Fruit fly (Drosophila melanogaster) whole organism, prepupa: ENCODE measurements around the gene Cnep1r2.
A peak's percentile ranks its signal among the peaks of the same experiment; 100 is the strongest.

Experiments used
- CG10669 ChIP-seq: fragments of 200-800 bp; sonication (Bioruptor generic); optimal IDR thresholded peaks from 3 replicates; lab custom pipeline; 2018; ENCODE audit warnings: missing biosample characterization, mild to moderate bottlenecking, missing genetic modification characterization, moderate library complexity
- CG11294 ChIP-seq: fragments of 200-800 bp; sonication (Bioruptor generic); IDR thresholded peaks from 2 replicates; pipeline ENCODE4 v1.3.6; 2022; ENCODE audit warnings: missing biosample characterization, missing genetic modification characterization
- CG15336 ChIP-seq: fragments of 200-800 bp; sonication (Bioruptor generic); IDR thresholded peaks from 2 replicates; pipeline ENCODE4 v1.3.6; 2022; ENCODE audit warnings: missing biosample characterization, missing genetic modification characterization
- CG1621 ChIP-seq: fragments of 200-800 bp; sonication (Bioruptor generic); optimal IDR thresholded peaks from 3 replicates; lab custom pipeline; 2018; ENCODE audit warnings: missing biosample characterization, mild to moderate bottlenecking, missing genetic modification characterization
- CG16779 ChIP-seq: fragments of 200-800 bp; sonication (Bioruptor generic); optimal IDR thresholded peaks from 3 replicates; lab custom pipeline; 2017; ENCODE audit warnings: missing biosample characterization, mild to moderate bottlenecking, missing genetic modification characterization
- CG3032 ChIP-seq: fragments of 200-800 bp; optimal IDR thresholded peaks from 2 replicates; lab custom pipeline; 2019; ENCODE audit warnings: missing biosample characterization, mild to moderate bottlenecking, missing genetic modification characterization, moderate library complexity
- CG31627 ChIP-seq: fragments of 200-800 bp; sonication (Bioruptor generic); optimal IDR thresholded peaks from 3 replicates; lab custom pipeline; 2016; ENCODE audit warnings: missing biosample characterization, missing genetic modification characterization
- CG34406 ChIP-seq: fragments of 200-800 bp; sonication (Bioruptor generic); optimal IDR thresholded peaks from 3 replicates; lab custom pipeline; 2016; ENCODE audit warnings: missing biosample characterization, missing genetic modification characterization
- CG3919 ChIP-seq: fragments of 200-800 bp; sonication (Bioruptor generic); optimal IDR thresholded peaks from 3 replicates; lab custom pipeline; 2016; ENCODE audit warnings: missing biosample characterization, missing genetic modification characterization
- CG4318 ChIP-seq: fragments of 200-800 bp; sonication (Bioruptor generic); optimal IDR thresholded peaks from 3 replicates; lab custom pipeline; 2017; ENCODE audit warnings: missing biosample characterization, mild to moderate bottlenecking, missing genetic modification characterization
- CG6163 ChIP-seq: fragments of 200-800 bp; sonication (Bioruptor generic); IDR thresholded peaks from 3 replicates; pipeline ENCODE4 v1.3.6; 2022; ENCODE audit warnings: missing biosample characterization, missing genetic modification characterization
- CG6276 ChIP-seq: fragments of 200-800 bp; sonication (Bioruptor generic); optimal IDR thresholded peaks from 2 replicates; lab custom pipeline; 2017; ENCODE audit warnings: missing biosample characterization, mild to moderate bottlenecking, missing genetic modification characterization
- CG6792 ChIP-seq: fragments of 200-800 bp; sonication (Bioruptor generic); optimal IDR thresholded peaks from 3 replicates; lab custom pipeline; 2016; ENCODE audit warnings: missing biosample characterization, missing genetic modification characterization
- CG6808 ChIP-seq: fragments of 200-800 bp; sonication (Bioruptor generic); optimal IDR thresholded peaks from 3 replicates; lab custom pipeline; 2017; ENCODE audit warnings: missing biosample characterization, missing genetic modification characterization, mild to moderate bottlenecking, moderate library complexity, missing genetic modification reagents
- CG6854 ChIP-seq: fragments of 200-800 bp; sonication (Bioruptor generic); optimal IDR thresholded peaks from 2 replicates; lab custom pipeline; 2017; ENCODE audit warnings: missing biosample characterization, mild to moderate bottlenecking, missing genetic modification characterization
- CG7368 ChIP-seq: fragments of 200-800 bp; sonication (Bioruptor generic); optimal IDR thresholded peaks from 3 replicates; lab custom pipeline; 2016; ENCODE audit warnings: missing biosample characterization, missing genetic modification characterization
- CG8632 ChIP-seq: fragments of 200-800 bp; sonication (Bioruptor generic); optimal IDR thresholded peaks from 3 replicates; lab custom pipeline; 2016; ENCODE audit warnings: missing biosample characterization, missing genetic modification characterization
- CG9139 ChIP-seq: fragments of 200-800 bp; sonication (Bioruptor generic); optimal IDR thresholded peaks from 3 replicates; lab custom pipeline; 2017; ENCODE audit warnings: missing biosample characterization, mild to moderate bottlenecking, missing genetic modification characterization
- Eip75B ChIP-seq: fragments of 200-800 bp; sonication (Bioruptor generic); optimal IDR thresholded peaks from 3 replicates; lab custom pipeline; 2016; ENCODE audit warnings: missing biosample characterization, missing genetic modification characterization
- Eip78C ChIP-seq: fragments of 200-800 bp; sonication (Bioruptor generic); peaks from one replicate; lab custom pipeline; 2016; ENCODE audit warnings: missing biosample characterization, missing genetic modification characterization
- Eip93F ChIP-seq: fragments of 200-800 bp; sonication (Bioruptor generic); optimal IDR thresholded peaks from 2 replicates; lab custom pipeline; 2016; ENCODE audit warnings: missing biosample characterization, mild to moderate bottlenecking, missing genetic modification characterization
- Ets21C ChIP-seq: fragments of 200-800 bp; sonication (Bioruptor generic); optimal IDR thresholded peaks from 3 replicates; lab custom pipeline; 2016; ENCODE audit warnings: missing biosample characterization, missing genetic modification characterization
- Ets96B ChIP-seq: fragments of 200-800 bp; optimal IDR thresholded peaks from 2 replicates; lab custom pipeline; 2019; ENCODE audit warnings: missing biosample characterization, mild to moderate bottlenecking, missing genetic modification characterization, moderate library complexity
- Hr39 ChIP-seq: fragments of 200-800 bp; sonication (Bioruptor generic); optimal IDR thresholded peaks from 2 replicates; lab custom pipeline; 2016; ENCODE audit warnings: missing biosample characterization, missing genetic modification characterization
- Hr4 ChIP-seq: fragments of 200-800 bp; sonication (Bioruptor generic); optimal IDR thresholded peaks from 3 replicates; lab custom pipeline; 2016; ENCODE audit warnings: missing biosample characterization, missing genetic modification characterization
- Lpt ChIP-seq: fragments of 200-800 bp; sonication (Bioruptor generic); optimal IDR thresholded peaks from 3 replicates; lab custom pipeline; 2016; ENCODE audit warnings: missing biosample characterization, missing genetic modification characterization
- Met ChIP-seq: fragments of 200-800 bp; sonication (Bioruptor generic); optimal IDR thresholded peaks from 3 replicates; lab custom pipeline; 2016; ENCODE audit warnings: missing biosample characterization, missing genetic modification characterization
- OdsH ChIP-seq: fragments of 200-800 bp; sonication (Bioruptor generic); optimal IDR thresholded peaks from 3 replicates; lab custom pipeline; 2016; ENCODE audit warnings: missing biosample characterization, missing genetic modification characterization
- Smox ChIP-seq: fragments of 200-800 bp; sonication (Bioruptor generic); optimal IDR thresholded peaks from 3 replicates; lab custom pipeline; 2016; ENCODE audit warnings: missing biosample characterization, missing genetic modification characterization
- Sox102F ChIP-seq: fragments of 200-800 bp; sonication (Bioruptor generic); optimal IDR thresholded peaks from 2 replicates; lab custom pipeline; 2016; ENCODE audit warnings: missing biosample characterization, mild to moderate bottlenecking, missing genetic modification characterization
- Sox14 ChIP-seq: fragments of 200-800 bp; sonication (Bioruptor generic); optimal IDR thresholded peaks from 3 replicates; lab custom pipeline; 2016; ENCODE audit warnings: missing biosample characterization, missing genetic modification characterization
- Sox15 ChIP-seq: fragments of 200-800 bp; sonication (Bioruptor generic); optimal IDR thresholded peaks from 3 replicates; lab custom pipeline; 2016; ENCODE audit warnings: missing biosample characterization, missing genetic modification characterization
- achi ChIP-seq: fragments of 200-800 bp; sonication (Bioruptor generic); optimal IDR thresholded peaks from 3 replicates; lab custom pipeline; 2016; ENCODE audit warnings: missing biosample characterization, missing genetic modification characterization
- acj6 ChIP-seq: fragments of 200-800 bp; sonication (Bioruptor generic); optimal IDR thresholded peaks from 3 replicates; lab custom pipeline; 2016; ENCODE audit warnings: missing biosample characterization, missing genetic modification characterization
- cyc ChIP-seq: fragments of 200-800 bp; sonication (Bioruptor generic); optimal IDR thresholded peaks from 3 replicates; lab custom pipeline; 2016; ENCODE audit warnings: missing biosample characterization, missing genetic modification characterization
- dac ChIP-seq: fragments of 200-800 bp; sonication (Bioruptor generic); optimal IDR thresholded peaks from 2 replicates; lab custom pipeline; 2017; ENCODE audit warnings: missing biosample characterization, mild to moderate bottlenecking, missing genetic modification characterization
- dsx ChIP-seq: fragments of 200-800 bp; optimal IDR thresholded peaks from 3 replicates; lab custom pipeline; 2019; ENCODE audit warnings: missing biosample characterization, mild to moderate bottlenecking, missing genetic modification characterization, moderate library complexity; ENCODE audit not compliant: poor library complexity, severe bottlenecking
- eg ChIP-seq: fragments of 200-800 bp; sonication (Bioruptor generic); IDR thresholded peaks from 3 replicates; pipeline ENCODE4 v1.3.6; 2022; ENCODE audit warnings: missing biosample characterization, missing genetic modification characterization
- esn ChIP-seq: fragments of 200-800 bp; sonication (Bioruptor generic); optimal IDR thresholded peaks from 2 replicates; lab custom pipeline; 2016; ENCODE audit warnings: missing biosample characterization, mild to moderate bottlenecking, missing genetic modification characterization, moderate library complexity
- fd59A ChIP-seq: fragments of 200-800 bp; sonication (Bioruptor generic); optimal IDR thresholded peaks from 2 replicates; lab custom pipeline; 2017; ENCODE audit warnings: missing biosample characterization, mild to moderate bottlenecking, missing genetic modification characterization, missing genetic modification reagents
- fkh ChIP-seq: fragments of 200-800 bp; sonication (Bioruptor generic); optimal IDR thresholded peaks from 3 replicates; lab custom pipeline; 2017; ENCODE audit warnings: missing biosample characterization, mild to moderate bottlenecking, missing genetic modification characterization, moderate library complexity
- lz ChIP-seq: fragments of 200-800 bp; sonication (Bioruptor generic); optimal IDR thresholded peaks from 3 replicates; lab custom pipeline; 2016; ENCODE audit warnings: missing biosample characterization, missing genetic modification characterization
- pdm3 ChIP-seq: fragments of 200-800 bp; sonication (Bioruptor generic); optimal IDR thresholded peaks from 3 replicates; lab custom pipeline; 2016; ENCODE audit warnings: missing biosample characterization, missing genetic modification characterization
- salr ChIP-seq, 2 experiments: fragments of 200-800 bp; sonication (Bioruptor generic); optimal IDR thresholded peaks; 3 replicates each; lab custom pipeline; 2016 to 2018; ENCODE audit warnings: missing biosample characterization in 2 of 2, missing genetic modification characterization in 2 of 2, mild to moderate bottlenecking in 1 of 2
- ss ChIP-seq, 2 experiments: fragments of 200-800 bp; sonication (Bioruptor generic); optimal IDR thresholded peaks; 2 replicates in 1 of 2; 3 replicates in 1 of 2; lab custom pipeline; 2017 to 2018; ENCODE audit warnings: mild to moderate bottlenecking in 2 of 2, missing biosample characterization in 2 of 2, missing genetic modification characterization in 2 of 2, moderate library complexity in 1 of 2
- svp ChIP-seq: fragments of 200-800 bp; sonication (Bioruptor generic); peaks from one replicate; lab custom pipeline; 2016; ENCODE audit warnings: missing biosample characterization, missing genetic modification characterization
- topi ChIP-seq: fragments of 200-800 bp; sonication (Bioruptor generic); optimal IDR thresholded peaks from 3 replicates; lab custom pipeline; 2016; ENCODE audit warnings: missing biosample characterization, missing genetic modification characterization
- vri ChIP-seq: fragments of 200-800 bp; sonication (Bioruptor generic); optimal IDR thresholded peaks from 3 replicates; lab custom pipeline; 2016; ENCODE audit warnings: missing biosample characterization, mild to moderate bottlenecking, missing genetic modification characterization

The Cnep1r2 gene

DNA sequence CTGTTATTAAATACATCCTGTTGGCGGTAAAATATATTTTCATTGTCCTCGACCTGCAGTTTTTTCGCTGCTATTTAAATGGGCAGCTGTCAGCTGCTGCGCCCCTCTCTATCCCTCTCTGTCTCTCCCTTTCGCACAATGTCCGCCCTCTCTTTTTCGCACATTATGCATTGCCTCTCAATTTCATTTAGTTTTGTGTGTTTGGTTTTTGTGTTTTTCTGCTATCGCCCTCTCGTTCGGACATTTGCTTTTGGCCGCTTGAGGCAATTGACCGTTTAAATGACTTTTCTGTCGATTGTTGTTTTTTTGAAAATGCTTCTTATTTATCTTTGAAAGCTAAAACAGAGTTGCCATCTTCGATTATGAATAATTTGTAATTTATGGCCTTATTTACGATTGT, 37.0 kb downstream of the Cnep1r2 start:
- TF ChIP-seq CG6792 (GFP tag; lab: Kevin White, UChicago): no peak
- TF ChIP-seq CG7368 (GFP tag; lab: Kevin White, UChicago): no peak

DNA sequence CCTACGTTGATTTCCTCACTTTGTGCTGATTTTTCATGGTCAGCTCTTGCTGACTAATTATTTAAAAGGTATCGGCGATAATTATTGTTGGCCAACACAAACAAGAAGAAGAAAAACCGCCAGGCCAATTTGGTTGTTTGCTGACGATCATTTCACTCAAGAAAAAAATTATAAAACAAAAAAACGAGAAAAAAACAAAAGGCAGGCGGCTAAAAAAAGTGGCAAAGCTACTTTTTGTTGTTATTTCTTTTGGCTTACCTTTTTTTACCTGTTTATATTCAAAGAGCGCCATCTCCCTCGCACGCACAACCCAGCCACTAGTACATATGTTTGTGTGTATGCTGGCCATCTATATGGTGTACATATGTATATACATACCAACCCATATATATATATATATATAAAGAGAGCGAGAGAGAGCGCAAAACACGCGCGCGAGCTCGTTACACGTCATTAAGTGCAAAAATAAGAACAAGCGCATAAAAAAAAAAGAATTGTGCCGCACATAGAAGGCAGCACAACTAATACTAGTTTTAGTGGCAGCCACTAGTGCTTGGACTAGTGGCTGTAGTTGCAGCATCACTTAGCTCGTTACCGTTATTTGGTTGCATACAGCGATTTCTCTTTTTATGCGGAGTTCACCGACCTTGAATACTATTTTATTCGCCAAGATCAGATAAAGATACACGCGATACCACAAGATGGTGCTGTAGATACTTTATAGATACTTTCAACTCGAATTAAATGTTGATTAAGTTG, 37.9 kb downstream of the Cnep1r2 start:
- peak; percentile 90 for TF ChIP-seq eg
- TF ChIP-seq fkh (GFP tag; lab: Kevin White, UChicago): peak; percentile 30
- TF ChIP-seq CG6808 (GFP tag; lab: Kevin White, UChicago): peak; percentile 86
- TF ChIP-seq CG34406: peak; percentile 35
- peak; percentile 31 for TF ChIP-seq OdsH
- TF ChIP-seq lz (GFP tag; lab: Kevin White, UChicago): no peak
- TF ChIP-seq ss (GFP tag; optimal IDR thresholded peaks at IDR 0.05; lab: Kevin White, UChicago): peak; percentile 92 to 94
- TF ChIP-seq Eip78C (GFP tag; lab: Kevin White, UChicago): peak; percentile 76
- peak; percentile 71 for TF ChIP-seq Eip93F (GFP tag; lab: Kevin White, UChicago)
- peak; percentile 23 for TF ChIP-seq esn (GFP tag; lab: Kevin White, UChicago)
- peak; percentile 11 for TF ChIP-seq topi (GFP tag; lab: Kevin White, UChicago)
- TF ChIP-seq CG1621 (tag; lab: Kevin White, UChicago): peak; percentile 51
- TF ChIP-seq Sox14 (GFP tag; lab: Kevin White, UChicago): no peak
- peak; percentile 47 for TF ChIP-seq Sox102F
- no peak for TF ChIP-seq Ets21C (GFP tag; lab: Kevin White, UChicago)
- no peak for TF ChIP-seq Hr39
- TF ChIP-seq Met (GFP tag; lab: Kevin White, UChicago): peak; percentile 52
- peak; percentile 68 for TF ChIP-seq dsx (GFP tag; lab: Kevin White, UChicago)
- TF ChIP-seq Ets96B: peak; percentile 53
- peak; percentile 62 for TF ChIP-seq Lpt (GFP tag; lab: Kevin White, UChicago)
- peak; percentile 19 for TF ChIP-seq pdm3 (GFP tag; lab: Kevin White, UChicago)
- peak; percentile 67 for TF ChIP-seq CG3032 (tag; lab: Kevin White, UChicago)
- peak; percentile 24 for TF ChIP-seq CG7368 (GFP tag; lab: Kevin White, UChicago)
- TF ChIP-seq Eip75B (GFP tag; lab: Kevin White, UChicago): peak; percentile 24
- peak; percentile 90 for TF ChIP-seq CG9139
- peak; percentile 26 for TF ChIP-seq achi (GFP tag; lab: Kevin White, UChicago)
- TF ChIP-seq fd59A: peak; percentile 1
- peak; percentile 87 for TF ChIP-seq CG6276 (GFP tag; lab: Kevin White, UChicago)
- no peak for TF ChIP-seq svp (GFP tag; lab: Kevin White, UChicago)
- no peak for TF ChIP-seq CG4318 (GFP tag; lab: Kevin White, UChicago)
- peak; percentile 40 for TF ChIP-seq CG8632
- peak; percentile 76 for TF ChIP-seq CG16779
- peak; percentile 26 for TF ChIP-seq acj6 (GFP tag; lab: Kevin White, UChicago)
- peak; percentile 33 for TF ChIP-seq Hr4 (GFP tag; lab: Kevin White, UChicago)
- no peak for TF ChIP-seq Sox15 (GFP tag; lab: Kevin White, UChicago)
- TF ChIP-seq salr (GFP tag; optimal IDR thresholded peaks at IDR 0.05; lab: Kevin White, UChicago): peak in 1 of 2 experiments; percentile 42
- TF ChIP-seq CG6163 (GFP tag; lab: Robert Waterston, UW): peak; percentile 87
- TF ChIP-seq CG6792 (GFP tag; lab: Kevin White, UChicago): peak; percentile 17
- peak; percentile 66 for TF ChIP-seq CG10669 (GFP tag; lab: Kevin White, UChicago)
- TF ChIP-seq CG3919 (GFP tag; lab: Kevin White, UChicago): peak; percentile 48
- TF ChIP-seq CG6854 (GFP tag; lab: Kevin White, UChicago): peak; percentile 79
- peak; percentile 2 for TF ChIP-seq Smox
- no peak for TF ChIP-seq dac (GFP tag; lab: Kevin White, UChicago)
- no peak; the same call in 1 of the 2 replicates for TF ChIP-seq CG11294 (GFP tag; lab: Robert Waterston, UW)
- peak; percentile 73 for TF ChIP-seq CG15336
- peak; percentile 65 for TF ChIP-seq vri (GFP tag; lab: Kevin White, UChicago)
- TF ChIP-seq cyc (GFP tag; lab: Kevin White, UChicago): no peak
- TF ChIP-seq CG31627 (GFP tag; lab: Kevin White, UChicago): no peak
